Fruit fly (Drosophila melanogaster): Measurements from ENCODE around the gene Wdfy2.

Wdfy2 gene

DNA sequence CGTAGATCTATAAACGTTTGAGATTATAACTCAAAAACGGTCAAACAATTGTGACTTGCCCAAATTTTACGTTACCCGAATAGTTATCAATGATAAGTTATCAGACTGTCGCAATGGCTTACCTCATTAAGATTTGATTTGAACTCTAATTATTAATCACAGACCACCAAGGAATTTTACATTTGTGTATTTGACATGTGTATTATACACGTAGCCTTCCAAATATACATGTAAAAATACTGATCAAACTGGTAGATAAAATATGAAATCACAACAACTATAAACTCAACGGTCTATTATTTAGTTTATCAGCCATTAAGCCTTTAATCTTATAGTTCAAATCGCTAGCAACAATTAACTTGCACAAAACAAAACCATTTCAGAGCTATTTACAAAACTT is 29.6 kb upstream of the Wdfy2 start:
- TF ChIP-seq Myc (optimal IDR thresholded peaks at IDR 0.05) (no peak), ttk (optimal IDR thresholded peaks at IDR 0.05) (no peak), psq (optimal IDR thresholded peaks at IDR 0.05) (no peak), h (optimal IDR thresholded peaks at IDR 0.05) (no peak), insv (optimal IDR thresholded peaks at IDR 0.05) (no peak), Sin3A (optimal IDR thresholded peaks at IDR 0.05) (no peak)

DNA sequence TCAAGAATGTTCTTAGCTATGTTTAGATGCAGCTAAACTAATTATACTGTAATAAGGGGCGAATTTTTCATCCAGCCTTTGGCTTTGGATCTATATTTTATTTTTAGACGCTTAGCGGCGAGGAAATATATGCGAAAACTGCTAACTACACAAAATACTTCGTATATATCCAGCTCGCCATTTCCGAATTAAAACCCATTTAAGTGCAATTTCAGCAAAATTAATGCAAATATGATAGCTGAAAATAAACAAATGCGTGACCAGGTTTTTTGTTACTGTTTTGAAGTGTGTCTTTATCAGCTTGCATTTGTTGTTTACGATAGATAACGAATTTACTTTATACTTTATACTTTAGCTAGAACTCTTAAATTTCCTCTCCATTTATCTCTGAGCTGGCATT is 28.1 kb upstream of the Wdfy2 start:
- TF ChIP-seq insv (optimal IDR thresholded peaks at IDR 0.05), result no peak
- TF ChIP-seq Sin3A (optimal IDR thresholded peaks at IDR 0.05), result no peak
- no peak for TF ChIP-seq psq (optimal IDR thresholded peaks at IDR 0.05)
- no peak for TF ChIP-seq ttk (optimal IDR thresholded peaks at IDR 0.05)
- TF ChIP-seq h (optimal IDR thresholded peaks at IDR 0.05), result no peak
- TF ChIP-seq Myc (optimal IDR thresholded peaks at IDR 0.05), result no peak

DNA sequence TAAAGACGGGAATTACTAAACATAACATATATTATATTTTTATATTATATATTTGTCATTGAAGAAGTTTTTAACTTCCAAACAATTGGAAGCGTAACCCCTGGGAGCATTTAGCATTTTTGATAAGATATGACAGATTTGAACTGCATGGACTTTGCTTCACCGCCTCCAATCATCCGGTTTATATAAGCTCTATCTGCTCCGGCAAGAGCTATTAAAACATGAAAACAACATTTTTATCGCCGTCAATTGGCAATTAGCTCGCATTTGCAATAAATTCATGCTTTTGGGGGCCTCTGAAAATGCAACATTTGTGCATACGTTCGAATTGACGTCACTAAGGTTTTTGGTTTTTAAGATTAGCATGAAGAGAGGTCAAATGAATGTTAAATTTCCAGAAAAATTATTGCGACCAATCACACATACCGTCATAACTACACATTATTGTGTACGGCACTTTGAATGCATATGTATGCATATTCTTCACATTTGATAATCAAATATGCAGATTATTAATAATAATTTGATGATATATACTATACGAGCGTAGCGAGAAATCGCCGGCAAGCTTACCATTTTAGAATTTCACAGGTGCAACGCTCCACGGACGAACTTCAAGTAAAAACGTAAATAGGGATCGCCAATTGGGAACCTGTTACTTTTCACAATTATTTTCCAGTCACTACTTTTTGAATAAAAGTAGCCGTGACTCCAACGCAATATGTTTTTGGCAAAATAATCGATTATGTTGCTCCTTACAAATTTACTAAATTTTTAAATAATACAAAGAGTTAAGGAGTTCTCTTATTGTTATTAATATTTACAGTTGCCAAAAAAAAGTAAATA is 27.2 kb upstream of the Wdfy2 start, which contains the start of gene Mdh1:
TSS of gene Mdh1 (minus strand) at position 691 of the 846 bp plus-strand sequence.
- TF ChIP-seq psq (optimal IDR thresholded peaks at IDR 0.05), result peak; percentile 52
- TF ChIP-seq Myc (optimal IDR thresholded peaks at IDR 0.05), result no peak

DNA sequence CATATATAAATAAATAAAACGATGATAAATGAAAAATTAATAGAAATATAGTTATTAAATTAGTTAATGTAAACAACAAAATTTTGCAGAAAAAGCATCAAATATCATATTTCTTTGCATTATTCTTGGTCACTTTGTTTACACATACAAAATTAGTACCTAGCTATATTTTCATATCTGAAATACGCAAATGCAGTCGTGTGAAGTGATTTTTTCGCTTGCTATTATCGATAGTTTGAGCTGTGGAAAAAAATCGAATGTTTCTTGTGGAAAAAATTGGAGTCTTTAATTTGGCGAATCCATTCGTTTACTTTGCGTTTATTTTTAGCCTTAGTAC is 26.6 kb upstream of the Wdfy2 start, which contains the start of gene Cnot4:
TSS of gene Cnot4 (plus strand) at position 229 of the 337 bp plus-strand sequence.
- TF ChIP-seq h (optimal IDR thresholded peaks at IDR 0.05) (no peak), psq (optimal IDR thresholded peaks at IDR 0.05) (peak; percentile 31)

DNA sequence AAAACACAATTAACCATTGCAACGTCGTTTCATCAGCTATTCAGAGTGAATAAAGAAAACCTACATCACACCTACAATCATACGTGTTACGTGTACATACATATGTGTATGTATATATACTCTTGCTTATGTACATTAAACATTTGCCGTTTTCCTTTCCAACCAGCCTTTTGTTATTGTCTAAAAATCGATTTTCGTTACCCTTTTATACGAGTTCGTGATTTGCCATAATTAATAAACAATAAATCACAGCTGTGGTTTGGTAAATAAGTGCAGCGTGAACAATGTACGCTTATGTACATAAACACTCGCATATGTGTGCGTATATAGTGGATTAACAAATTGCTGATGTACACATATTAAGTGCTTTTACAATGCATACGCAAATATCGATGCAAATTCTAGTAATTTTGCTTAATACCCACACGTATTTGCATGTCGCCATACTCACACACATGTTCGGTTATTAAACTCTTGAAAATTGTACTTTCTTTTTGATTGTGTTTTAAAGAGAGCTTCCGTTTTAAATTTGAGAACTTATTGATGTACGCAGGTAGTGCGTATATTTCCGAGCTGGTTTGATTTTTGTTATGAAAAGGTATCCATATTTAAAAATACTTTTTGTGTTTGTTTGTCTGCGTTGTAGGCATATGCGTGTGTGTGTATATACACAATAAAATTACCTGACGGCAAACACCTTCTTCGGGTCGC is 26.1 kb upstream of the Wdfy2 start:
- TF ChIP-seq Myc (optimal IDR thresholded peaks at IDR 0.05) (no peak), h (optimal IDR thresholded peaks at IDR 0.05) (no peak), psq (optimal IDR thresholded peaks at IDR 0.05) (no peak), ttk (optimal IDR thresholded peaks at IDR 0.05) (no peak)

DNA sequence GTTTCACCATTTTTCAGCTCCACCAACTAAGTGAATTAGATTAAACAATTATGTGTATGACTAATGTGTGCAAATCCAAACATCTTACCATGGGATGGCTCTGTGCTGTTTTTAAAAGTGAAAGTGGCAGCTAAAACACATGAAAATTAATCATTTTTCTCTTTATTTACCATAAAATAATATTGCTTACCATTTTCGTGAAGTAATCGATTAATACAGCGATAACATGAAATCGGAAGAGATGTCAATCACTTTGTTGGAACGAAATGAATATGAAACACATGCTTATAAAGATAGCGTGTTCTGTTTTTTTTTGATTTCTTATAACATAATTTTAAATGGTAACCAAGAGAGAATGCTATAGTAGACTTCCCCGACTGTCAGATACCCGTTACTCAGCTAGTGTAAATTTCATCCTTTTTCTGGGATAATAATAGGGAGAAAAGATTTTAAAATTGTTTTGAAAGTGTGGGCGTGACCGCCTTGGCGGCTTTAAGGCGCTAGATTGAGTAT is 19.2 kb upstream of the Wdfy2 start:
- TF ChIP-seq ttk (optimal IDR thresholded peaks at IDR 0.05) (no peak), insv (optimal IDR thresholded peaks at IDR 0.05) (no peak), Myc (optimal IDR thresholded peaks at IDR 0.05) (no peak), h (optimal IDR thresholded peaks at IDR 0.05) (no peak), psq (optimal IDR thresholded peaks at IDR 0.05) (no peak), Sin3A (optimal IDR thresholded peaks at IDR 0.05) (no peak)

DNA sequence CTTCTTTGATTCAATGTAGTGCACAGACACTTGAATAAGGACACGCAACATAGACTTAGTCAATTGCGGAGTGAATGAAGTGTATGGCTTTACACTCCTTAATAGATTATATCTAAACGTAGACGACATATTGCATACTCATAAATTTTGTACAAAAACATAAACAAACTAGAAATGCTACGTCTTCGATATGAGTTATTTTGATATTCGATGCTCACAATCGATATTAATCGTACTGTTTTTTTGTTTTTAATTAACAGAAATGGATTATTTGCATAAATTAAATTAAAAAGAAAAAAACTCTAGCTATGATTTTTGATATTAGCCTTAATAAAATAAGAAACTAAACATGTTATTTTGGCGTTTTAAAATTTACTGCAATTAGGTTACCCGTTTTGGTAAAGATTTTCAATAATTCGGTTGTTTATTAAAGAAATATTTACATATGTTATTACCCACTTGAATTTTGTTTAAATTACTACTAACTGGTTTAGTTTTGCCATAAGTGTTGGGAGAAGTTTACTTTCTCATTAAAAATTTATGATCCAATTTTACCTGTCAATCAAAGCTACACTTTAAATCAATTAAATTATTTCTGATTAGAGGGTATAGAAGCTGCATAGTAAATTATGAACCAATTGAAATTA is 18.0 kb upstream of the Wdfy2 start, which contains the start of the genes CG17768, LSm-4 and Ir31a:
TSS of gene CG17768 (minus strand) at position 196 of the 647 bp plus-strand sequence.
TSS of gene LSm-4 (minus strand) at position 196 of the 647 bp plus-strand sequence.
TSS of gene Ir31a (plus strand) at position 558 of the 647 bp plus-strand sequence.
- no peak for TF ChIP-seq psq (optimal IDR thresholded peaks at IDR 0.05)
- no peak for TF ChIP-seq Sin3A (optimal IDR thresholded peaks at IDR 0.05)
- no peak for TF ChIP-seq Myc (optimal IDR thresholded peaks at IDR 0.05)
- TF ChIP-seq ttk (optimal IDR thresholded peaks at IDR 0.05), result no peak
- TF ChIP-seq h (optimal IDR thresholded peaks at IDR 0.05), result no peak
- no peak for TF ChIP-seq insv (optimal IDR thresholded peaks at IDR 0.05)

DNA sequence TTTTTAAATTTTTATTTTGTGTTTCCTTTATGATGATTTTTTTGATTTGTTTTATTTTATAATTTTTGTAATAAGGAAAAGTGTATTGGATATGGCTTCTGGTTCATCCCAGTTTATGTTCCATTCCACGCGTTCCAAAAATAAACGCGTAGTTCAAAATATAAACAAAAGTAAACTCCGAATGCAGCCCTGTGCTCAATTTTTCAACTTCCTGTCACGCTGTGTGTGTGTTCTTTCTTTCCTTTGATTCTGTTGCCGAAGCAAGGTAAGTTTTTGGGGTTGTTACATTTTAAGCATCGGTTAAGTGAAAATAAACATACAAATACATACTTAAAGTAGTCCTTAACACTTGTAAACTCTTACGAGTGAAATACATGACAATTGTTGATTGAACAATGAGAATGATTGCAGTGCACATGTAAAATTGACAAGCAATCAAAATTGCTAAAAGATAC is 14.9 kb upstream of the Wdfy2 start, which contains the start of the genes Ip259 and RpS27A:
TSS of gene Ip259 (plus strand) at position 231 of the 455 bp plus-strand sequence.
TSS of gene RpS27A (plus strand) at position 231 of the 455 bp plus-strand sequence.
- no peak for TF ChIP-seq Sin3A (optimal IDR thresholded peaks at IDR 0.05)
- TF ChIP-seq insv (optimal IDR thresholded peaks at IDR 0.05), result no peak
- no peak for TF ChIP-seq h (optimal IDR thresholded peaks at IDR 0.05)
- no peak for TF ChIP-seq Myc (optimal IDR thresholded peaks at IDR 0.05)
- no peak for TF ChIP-seq psq (optimal IDR thresholded peaks at IDR 0.05)
- no peak for TF ChIP-seq ttk (optimal IDR thresholded peaks at IDR 0.05)

DNA sequence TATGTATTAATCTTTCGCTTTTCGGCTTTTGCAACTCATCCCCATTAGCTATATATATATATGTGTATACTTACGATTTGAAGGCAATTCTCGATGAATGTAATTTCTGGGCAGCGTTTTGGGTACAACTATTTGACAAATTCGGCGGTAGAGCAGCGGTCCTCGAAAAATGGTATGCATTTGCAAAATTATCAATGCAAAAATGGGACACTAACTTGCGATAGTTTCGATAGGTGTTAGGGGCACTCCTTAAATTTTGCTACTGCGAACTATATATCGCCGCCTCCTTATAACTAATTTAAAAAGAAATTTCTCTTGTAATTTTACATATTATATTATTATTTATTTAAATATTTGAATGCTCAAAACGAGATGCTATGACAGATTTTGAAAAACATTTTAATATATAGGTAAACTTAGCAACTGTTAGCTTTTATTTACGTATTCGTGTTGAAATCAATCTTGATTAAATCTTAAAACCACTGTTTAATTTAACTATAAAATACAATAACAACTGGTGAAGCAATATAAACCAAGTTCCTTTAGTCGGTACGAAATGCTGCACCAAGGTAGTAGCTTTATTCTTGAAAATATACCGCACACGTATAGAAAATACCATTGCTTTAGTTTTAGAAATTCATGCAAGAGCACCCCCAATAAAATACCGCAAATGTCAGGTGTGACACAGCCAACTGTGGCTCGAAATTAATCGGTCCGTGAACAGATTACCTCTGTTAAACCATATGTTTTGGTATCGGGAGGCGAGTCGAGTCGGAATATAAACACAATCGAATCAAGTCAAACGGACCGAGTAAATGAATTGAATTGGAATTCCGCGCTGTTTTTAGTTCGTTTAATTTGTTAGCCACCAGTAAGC is 9.6 kb upstream of the Wdfy2 start, which contains the start of the genes CG5355 and Klp31E:
TSS of gene CG5355 (minus strand) at position 213 of the 877 bp plus-strand sequence.
TSS of gene Klp31E (plus strand) at position 767 of the 877 bp plus-strand sequence.
- TF ChIP-seq Myc (optimal IDR thresholded peaks at IDR 0.05), result no peak
- no peak for TF ChIP-seq psq (optimal IDR thresholded peaks at IDR 0.05)
- no peak for TF ChIP-seq ttk (optimal IDR thresholded peaks at IDR 0.05)
- no peak for TF ChIP-seq h (optimal IDR thresholded peaks at IDR 0.05)
- no peak for TF ChIP-seq insv (optimal IDR thresholded peaks at IDR 0.05)
- no peak for TF ChIP-seq Sin3A (optimal IDR thresholded peaks at IDR 0.05)

DNA sequence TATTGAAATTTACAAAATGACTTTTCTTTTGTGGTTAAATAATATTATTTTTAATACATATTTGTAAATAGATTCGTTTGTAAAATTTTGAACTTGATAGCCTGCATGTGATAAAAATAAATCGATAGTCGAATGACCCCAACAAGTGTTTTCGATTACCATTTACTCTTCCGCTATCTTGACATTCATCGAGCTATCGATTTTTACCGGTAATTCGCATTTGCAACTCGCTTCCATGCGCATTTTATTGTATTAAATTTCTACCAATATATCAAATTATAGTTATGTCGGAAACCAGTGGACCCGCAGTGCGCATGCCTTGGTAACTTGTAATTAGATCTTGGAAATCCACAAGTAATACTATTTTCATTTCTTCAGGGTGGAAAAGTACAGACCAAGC is 4.1 kb upstream of the Wdfy2 start, which contains the start of gene RfC3:
TSS of gene RfC3 (plus strand) at position 210 of the 400 bp plus-strand sequence.
- no peak for TF ChIP-seq ttk (optimal IDR thresholded peaks at IDR 0.05)
- TF ChIP-seq insv (optimal IDR thresholded peaks at IDR 0.05), result no peak
- TF ChIP-seq Myc (optimal IDR thresholded peaks at IDR 0.05), result no peak
- no peak for TF ChIP-seq h (optimal IDR thresholded peaks at IDR 0.05)
- no peak for TF ChIP-seq psq (optimal IDR thresholded peaks at IDR 0.05)

DNA sequence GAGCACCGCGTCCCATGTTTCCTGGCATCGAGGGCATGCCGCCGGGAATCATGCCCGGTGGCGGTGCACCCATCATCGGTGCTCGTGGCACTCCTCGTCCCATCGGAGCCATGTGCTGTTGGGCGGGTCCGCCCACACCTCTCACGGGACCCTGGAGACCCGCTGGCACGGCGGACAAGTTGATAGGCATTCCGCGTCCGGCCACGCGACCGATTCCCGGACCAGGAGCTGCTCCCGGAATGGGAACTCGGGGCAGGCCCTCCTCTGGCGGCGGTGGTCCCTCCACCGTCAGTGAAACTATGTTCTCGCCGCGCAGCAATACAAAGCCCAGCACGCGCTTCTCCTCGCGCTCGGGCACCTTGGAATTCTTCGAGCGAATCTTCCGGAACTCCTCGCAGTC is 2.5 kb downstream of the Wdfy2 start:
- no peak for TF ChIP-seq insv (optimal IDR thresholded peaks at IDR 0.05)
- TF ChIP-seq psq (optimal IDR thresholded peaks at IDR 0.05), result no peak
- TF ChIP-seq ttk (optimal IDR thresholded peaks at IDR 0.05), result no peak
- TF ChIP-seq h (optimal IDR thresholded peaks at IDR 0.05), result no peak
- no peak for TF ChIP-seq Myc (optimal IDR thresholded peaks at IDR 0.05)
- no peak for TF ChIP-seq Sin3A (optimal IDR thresholded peaks at IDR 0.05)

Data from Kc167 (cell line).